Worm (Caenorhabditis elegans) whole organism, L4 larva: ENCODE measurements around the gene C06C6.8.
"Not testable (repeated sequence)": the region's sequence is repeated elsewhere in the genome, so short reads cannot be mapped to it uniquely, and the experiment has no call there.

Experiments
- Y48G9A.11 ChIP-seq: fragments of 200-800 bp; sonication (Bioruptor generic); IDR thresholded peaks from 2 replicates; pipeline ENCODE4 v1.3.6; 2022; ENCODE audit warnings: missing genetic modification reagents, missing genetic modification characterization, missing compliant biosample characterization
- aha-1 ChIP-seq: fragments of 150-350 bp; peaks from one replicate; lab custom pipeline; 2014; ENCODE audit warnings: missing biosample characterization, missing genetic modification characterization
- aly-2 ChIP-seq: sonication (generic microtip); optimal IDR thresholded peaks from 2 replicates; lab custom pipeline; 2018; ENCODE audit warnings: missing biosample characterization, missing genetic modification characterization
- ama-1 ChIP-seq: fragments of 150-350 bp; optimal IDR thresholded peaks from 2 replicates; lab custom pipeline; 2014; ENCODE audit warnings: inconsistent platforms, mixed read lengths
- arid-1 ChIP-seq: fragments of 200-800 bp; sonication (Bioruptor generic); conservative IDR thresholded peaks from 2 replicates; pipeline ENCODE4 v1.3.6; 2022; ENCODE audit warnings: missing genetic modification reagents, missing genetic modification characterization, missing compliant biosample characterization
- ceh-62 ChIP-seq: sonication (generic microtip); optimal IDR thresholded peaks from 2 replicates; lab custom pipeline; 2017; ENCODE audit warnings: missing biosample characterization, missing genetic modification characterization
- daf-16 ChIP-seq, 3 experiments: sonication (generic microtip); optimal IDR thresholded peaks; 2 replicates each; lab custom pipeline; 2016 to 2017; ENCODE audit warnings: missing genetic modification characterization in 3 of 3, missing genetic modification reagents in 3 of 3, mild to moderate bottlenecking in 2 of 3, missing compliant biosample characterization in 2 of 3, missing biosample characterization in 1 of 3, moderate library complexity in 1 of 3
- dmd-6 ChIP-seq: fragments of 200-800 bp; sonication (Bioruptor generic); IDR thresholded peaks from 2 replicates; pipeline ENCODE4 v1.3.6; 2022; ENCODE audit warnings: missing genetic modification reagents, missing genetic modification characterization, missing compliant biosample characterization
- dpl-1 ChIP-seq: fragments of 150-350 bp; optimal IDR thresholded peaks from 2 replicates; lab custom pipeline; 2014; ENCODE audit warnings: missing biosample characterization, missing genetic modification reagents, missing genetic modification characterization
- duxl-1 ChIP-seq: sonication (generic microtip); optimal IDR thresholded peaks from 2 replicates; lab custom pipeline; 2016; ENCODE audit warnings: mild to moderate bottlenecking, missing genetic modification characterization, moderate library complexity, missing compliant biosample characterization; ENCODE audit not compliant: poor library complexity
- dve-1 ChIP-seq: sonication (generic microtip); optimal IDR thresholded peaks from 2 replicates; lab custom pipeline; 2017; ENCODE audit warnings: antibody characterized with exemption, mild to moderate bottlenecking, missing genetic modification characterization, missing compliant biosample characterization; ENCODE audit not compliant: insufficient read depth
- hlh-11 ChIP-seq: fragments of 200-800 bp; sonication (Bioruptor generic); optimal IDR thresholded peaks from 2 replicates; lab custom pipeline; 2018; ENCODE audit warnings: mild to moderate bottlenecking, missing genetic modification characterization, missing compliant biosample characterization
- lin-38 ChIP-seq: fragments of 200-800 bp; sonication (Bioruptor generic); IDR thresholded peaks from 2 replicates; pipeline ENCODE4 v1.3.6; 2022; ENCODE audit warnings: missing genetic modification reagents, missing genetic modification characterization, missing compliant biosample characterization
- lin-39 ChIP-seq: fragments of 150-350 bp; optimal IDR thresholded peaks from 2 replicates; lab custom pipeline; 2014; ENCODE audit warnings: missing biosample characterization, missing genetic modification reagents, missing genetic modification characterization
- madf-5 ChIP-seq, 2 experiments: fragments of 200-800 bp; sonication (Bioruptor generic); IDR thresholded peaks; 2 replicates each; pipeline ENCODE4 v1.3.6; 2022; ENCODE audit warnings: missing compliant biosample characterization in 2 of 2, missing genetic modification characterization in 2 of 2
- mep-1 ChIP-seq: fragments of 150-350 bp; sonication (generic microtip); optimal IDR thresholded peaks from 3 replicates; lab custom pipeline; 2014; ENCODE audit warnings: missing biosample characterization, missing genetic modification characterization
- mes-2 ChIP-seq: sonication (generic microtip); optimal IDR thresholded peaks from 2 replicates; lab custom pipeline; 2016; ENCODE audit warnings: missing genotype, mild to moderate bottlenecking, missing genetic modification characterization, missing compliant biosample characterization; ENCODE audit not compliant: poor library complexity, severe bottlenecking
- mxl-2 ChIP-seq: fragments of 200-800 bp; sonication (Bioruptor generic); conservative IDR thresholded peaks from 2 replicates; pipeline ENCODE4 v1.3.6; 2022; ENCODE audit warnings: missing genetic modification reagents, missing genetic modification characterization, missing compliant biosample characterization
- nhr-102 ChIP-seq: sonication (generic microtip); optimal IDR thresholded peaks from 2 replicates; lab custom pipeline; 2016; ENCODE audit warnings: mild to moderate bottlenecking, missing genetic modification characterization, moderate library complexity, missing compliant biosample characterization
- nhr-25 ChIP-seq: sonication (generic microtip); optimal IDR thresholded peaks from 2 replicates; lab custom pipeline; 2017; ENCODE audit warnings: missing genetic modification characterization, mild to moderate bottlenecking, missing compliant biosample characterization, antibody characterized with exemption, moderate library complexity, borderline replicate concordance; ENCODE audit not compliant: insufficient read depth
- nhr-28 ChIP-seq: fragments of 150-350 bp; optimal IDR thresholded peaks from 2 replicates; lab custom pipeline; 2014; ENCODE audit warnings: missing biosample characterization, missing genetic modification characterization
- nhr-42 ChIP-seq: fragments of 200-800 bp; sonication (Bioruptor generic); IDR thresholded peaks from 2 replicates; pipeline ENCODE4 v1.3.6; 2022; ENCODE audit warnings: missing genetic modification characterization, missing compliant biosample characterization
- nhr-48 ChIP-seq: sonication (generic microtip); optimal IDR thresholded peaks from 2 replicates; lab custom pipeline; 2016; ENCODE audit warnings: mild to moderate bottlenecking, missing genetic modification characterization, missing compliant biosample characterization
- nhr-6 ChIP-seq: fragments of 150-350 bp; optimal IDR thresholded peaks from 2 replicates; lab custom pipeline; 2014; ENCODE audit warnings: missing biosample characterization, missing genetic modification characterization
- php-3 ChIP-seq: fragments of 200-800 bp; sonication (Bioruptor generic); IDR thresholded peaks from 2 replicates; pipeline ENCODE4 v1.3.6; 2022; ENCODE audit warnings: missing genetic modification reagents, missing genetic modification characterization, missing compliant biosample characterization
- rbr-2 ChIP-seq: sonication (generic microtip); optimal IDR thresholded peaks from 2 replicates; lab custom pipeline; 2016; ENCODE audit warnings: missing genotype, missing genetic modification characterization, missing compliant biosample characterization
- set-16 ChIP-seq: fragments of 200-800 bp; sonication (Bioruptor generic); IDR thresholded peaks from 2 replicates; pipeline ENCODE4 v1.3.6; 2022; ENCODE audit warnings: missing genetic modification reagents, missing genetic modification characterization, missing compliant biosample characterization
- spr-1 ChIP-seq: sonication (generic microtip); optimal IDR thresholded peaks from 2 replicates; lab custom pipeline; 2016; ENCODE audit warnings: mild to moderate bottlenecking, missing genetic modification characterization, missing compliant biosample characterization
- tag-97 ChIP-seq: fragments of 200-800 bp; sonication (Bioruptor generic); IDR thresholded peaks from 2 replicates; pipeline ENCODE4 v1.3.6; 2022; ENCODE audit warnings: missing genetic modification characterization, missing compliant biosample characterization
- unc-62 ChIP-seq, 3 experiments: fragments of 150-350 bp in 1 of 3; sonication (generic microtip); optimal IDR thresholded peaks in 2 of 3; peaks in 1 of 3; 1 replicate in 1 of 3; 2 replicates in 2 of 3; lab custom pipeline; 2014 to 2017; ENCODE audit warnings: missing biosample characterization in 3 of 3, missing genetic modification characterization in 3 of 3, missing genetic modification reagents in 3 of 3, missing genotype in 1 of 3
- zfp-3 ChIP-seq: fragments of 200-800 bp; sonication (Bioruptor generic); conservative IDR thresholded peaks from 2 replicates; pipeline ENCODE4 v1.3.6; 2022; ENCODE audit warnings: missing genetic modification reagents, missing genetic modification characterization, missing compliant biosample characterization
- zip-2 ChIP-seq: fragments of 150-350 bp; optimal IDR thresholded peaks from 2 replicates; lab custom pipeline; 2014; ENCODE audit warnings: missing biosample characterization, missing genetic modification characterization

Gene C06C6.8

DNA sequence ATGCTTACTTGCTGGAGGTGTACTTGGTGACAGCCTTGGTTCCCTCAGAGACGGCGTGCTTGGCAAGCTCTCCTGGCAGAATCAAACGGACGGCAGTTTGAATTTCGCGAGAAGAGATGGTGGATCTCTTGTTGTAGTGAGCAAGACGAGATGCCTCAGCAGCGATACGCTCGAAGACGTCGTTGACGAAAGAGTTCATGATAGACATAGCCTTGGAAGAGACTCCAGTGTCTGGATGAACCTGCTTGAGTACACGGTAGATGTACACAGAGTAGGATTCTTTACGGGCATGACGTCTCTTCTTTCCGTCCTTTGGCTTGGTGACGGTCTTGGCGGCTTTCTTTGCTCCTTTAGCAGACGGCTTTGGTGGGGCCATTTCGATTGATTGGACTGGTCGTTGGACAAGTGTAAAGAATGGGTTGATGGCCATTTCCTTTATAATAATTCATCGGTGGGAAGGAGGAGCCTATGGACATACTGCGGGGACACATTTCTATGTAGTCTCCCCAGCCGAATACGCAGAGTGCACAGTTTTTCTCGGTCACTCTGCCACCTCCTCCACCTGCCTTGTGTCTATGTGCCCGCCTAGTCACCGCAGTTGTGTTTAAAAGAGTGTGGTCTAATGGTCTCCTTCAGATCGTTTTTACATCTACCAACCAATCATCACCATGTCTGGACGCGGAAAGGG, 43.3 kb downstream of the C06C6.8 start, which contains the start of the genes his-4 and his-3:
TSS of gene his-4 (minus strand) at position 376 of the 688 bp plus-strand sequence.
TSS of gene his-3 (plus strand) at position 669 of the 688 bp plus-strand sequence.
- TF ChIP-seq aha-1 (tag; lab: Kevin White, UChicago) (peak; percentile 94), mes-2 (peak; percentile 80), nhr-102 (tag; lab: Kevin White, UChicago) (peak; percentile 83), nhr-25 (tag; lab: Kevin White, UChicago) (peak; percentile 74), dve-1 (tag; lab: Kevin White, UChicago) (peak; percentile 98), nhr-6 (peak; percentile 5), hlh-11 (tag; lab: Kevin White, UChicago) (peak; percentile 74), php-3 (GFP tag; lab: Robert Waterston, UW) (peak; percentile 62; the same call in 1 of the 2 replicates), nhr-42 (GFP tag; lab: Robert Waterston, UW) (peak; percentile 72; the same call in 1 of the 2 replicates), duxl-1 (tag; lab: Kevin White, UChicago) (peak; percentile 85), nhr-48 (peak; percentile 37), spr-1 (tag; lab: Kevin White, UChicago) (peak; percentile 40), dpl-1 (GFP tag; lab: Kevin White, UChicago) (peak; percentile 48), lin-38 (GFP tag; lab: Robert Waterston, UW) (peak; percentile 23), dmd-6 (peak; percentile 53), daf-16 (tag; optimal IDR thresholded peaks at IDR 0.05; lab: Kevin White, UChicago) (peak; percentile 73), mep-1 (peak; percentile 75), nhr-28 (tag; lab: Kevin White, UChicago) (peak; percentile 64), rbr-2 (tag; lab: Kevin White, UChicago) (peak; percentile 32)
- TF ChIP-seq daf-16 (GFP tag; optimal IDR thresholded peaks at IDR 0.05; lab: Kevin White, UChicago): not testable (repeated sequence)
- TF ChIP-seq, all 104 proteins: peak for 19; not testable (repeated sequence) for 85

DNA sequence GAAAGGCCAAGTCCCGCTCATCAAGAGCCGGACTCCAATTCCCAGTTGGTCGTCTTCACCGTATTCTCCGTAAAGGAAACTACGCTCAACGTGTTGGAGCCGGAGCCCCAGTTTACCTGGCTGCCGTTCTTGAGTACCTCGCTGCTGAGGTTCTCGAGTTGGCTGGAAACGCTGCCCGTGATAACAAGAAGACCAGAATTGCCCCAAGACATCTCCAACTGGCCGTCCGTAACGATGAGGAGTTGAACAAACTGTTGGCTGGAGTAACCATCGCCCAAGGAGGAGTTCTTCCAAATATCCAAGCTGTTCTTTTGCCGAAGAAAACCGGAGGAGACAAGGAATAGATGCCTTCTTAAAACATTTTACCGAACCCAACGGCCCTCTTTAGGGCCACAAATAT, 43.9 kb downstream of the C06C6.8 start:
- TF ChIP-seq set-16 (GFP tag; lab: Robert Waterston, UW): peak; percentile 47; the same call in 1 of the 2 replicates

DNA sequence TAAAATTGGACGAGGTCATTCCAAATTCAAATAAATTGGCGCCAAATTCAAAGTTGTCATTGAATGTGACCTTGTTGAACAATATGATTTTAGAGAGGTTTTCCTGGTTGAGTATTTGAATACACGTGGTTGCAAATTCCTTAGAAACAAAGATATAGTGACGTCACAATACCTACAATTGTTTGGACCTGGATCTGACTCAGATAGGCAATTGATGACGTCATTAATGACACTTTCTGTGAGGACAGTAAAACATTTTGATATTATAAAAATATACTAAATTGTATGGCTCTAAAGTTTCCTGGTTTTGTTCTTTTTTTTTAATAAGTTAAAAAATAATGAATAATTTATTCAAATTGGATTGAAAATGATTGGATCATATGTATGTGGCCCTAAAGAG, 44.5 kb downstream of the C06C6.8 start:
- no peak for TF ChIP-seq tag-97 (GFP tag; lab: Robert Waterston, UW)
- no peak for TF ChIP-seq madf-5 (GFP tag; IDR thresholded peaks at IDR 0.05; lab: Robert Waterston, UW)
- TF ChIP-seq Y48G9A.11 (GFP tag; lab: Robert Waterston, UW): no peak
- TF ChIP-seq zip-2 (tag; lab: Kevin White, UChicago): no peak
- no peak for TF ChIP-seq aly-2 (tag; lab: Kevin White, UChicago)

DNA sequence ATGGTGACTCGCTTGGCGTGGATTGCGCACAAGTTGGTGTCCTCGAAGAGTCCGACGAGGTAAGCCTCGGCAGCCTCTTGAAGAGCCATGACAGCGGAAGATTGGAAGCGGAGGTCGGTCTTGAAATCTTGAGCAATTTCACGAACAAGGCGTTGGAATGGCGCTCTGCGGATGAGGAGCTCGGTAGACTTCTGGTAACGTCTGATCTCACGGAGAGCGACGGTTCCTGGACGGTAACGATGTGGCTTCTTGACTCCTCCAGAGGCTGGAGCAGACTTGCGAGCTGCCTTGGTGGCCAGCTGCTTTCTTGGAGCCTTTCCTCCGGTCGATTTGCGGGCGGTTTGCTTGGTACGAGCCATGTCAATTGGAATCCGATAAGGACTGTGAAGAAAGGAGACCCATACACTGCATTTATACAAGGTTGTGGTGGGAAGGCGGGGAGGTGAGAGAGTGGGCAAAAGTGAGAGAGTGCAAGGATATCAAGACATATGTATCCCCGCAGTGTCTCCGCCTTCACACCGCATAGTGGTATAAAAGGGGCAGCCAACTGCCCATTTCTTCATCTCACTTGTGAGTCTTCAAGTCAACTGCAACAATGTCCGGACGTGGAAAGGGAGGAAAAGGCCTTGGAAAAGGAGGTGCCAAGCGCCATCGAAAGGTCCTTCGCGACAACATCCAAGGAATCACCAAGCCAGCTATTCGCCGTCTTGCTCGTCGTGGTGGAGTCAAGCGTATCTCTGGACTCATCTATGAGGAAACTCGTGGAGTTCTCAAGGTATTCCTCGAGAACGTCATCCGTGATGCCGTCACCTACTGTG, 45.2 kb downstream of the C06C6.8 start, which contains the start of the genes his-2 and his-1:
TSS of gene his-2 (minus strand) at position 359 of the 818 bp plus-strand sequence.
TSS of gene his-1 (plus strand) at position 596 of the 818 bp plus-strand sequence.
- peak; percentile 81 for TF ChIP-seq set-16 (GFP tag; lab: Robert Waterston, UW)

DNA sequence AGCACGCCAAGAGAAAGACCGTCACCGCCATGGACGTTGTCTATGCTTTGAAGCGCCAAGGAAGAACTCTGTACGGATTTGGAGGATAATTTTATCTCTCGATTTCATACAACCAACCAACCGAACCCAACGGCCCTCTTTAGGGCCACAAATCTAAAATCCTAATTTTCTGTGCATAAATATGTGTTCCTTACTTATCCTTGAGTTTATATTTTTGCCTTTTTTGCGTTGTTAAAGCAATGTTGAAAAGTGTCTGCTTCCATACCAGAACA, 45.7 kb downstream of the C06C6.8 start:
- TF ChIP-seq arid-1 (GFP tag; lab: Robert Waterston, UW) (no peak), zfp-3 (GFP tag; lab: Robert Waterston, UW) (0 out of 2 replicates have a peak, but pooled peaks have one; percentile 38), ceh-62 (no peak), spr-1 (tag; lab: Kevin White, UChicago) (no peak), ama-1 (lab: Kevin White, UChicago) (no peak), dpl-1 (GFP tag; lab: Kevin White, UChicago) (no peak), mxl-2 (GFP tag; lab: Robert Waterston, UW) (no peak), unc-62 (GFP tag; optimal IDR thresholded peaks at IDR 0.05 in 1 of 2; lab: Kevin White, UChicago) (no peak), unc-62 (tag; optimal IDR thresholded peaks at IDR 0.05; lab: Kevin White, UChicago) (no peak), lin-39 (tag; lab: Kevin White, UChicago) (no peak)
